Worm (Caenorhabditis elegans) whole organism, L4 larva: ENCODE results near the gene Y57G11C.52.

Experiments
- F10B5.3 ChIP-seq: sonication (generic microtip); optimal IDR thresholded peaks from 2 replicates; lab custom pipeline; 2016; ENCODE audit warnings: mild to moderate bottlenecking, missing genetic modification characterization, missing compliant biosample characterization
- F26F4.8 ChIP-seq: fragments of 200-800 bp; sonication (Bioruptor generic); conservative IDR thresholded peaks from 2 replicates; pipeline ENCODE4 v1.3.6; 2022; ENCODE audit warnings: missing genetic modification characterization, missing compliant biosample characterization
- F44E2.7 ChIP-seq: fragments of 200-800 bp; sonication (Bioruptor generic); IDR thresholded peaks from 2 replicates; pipeline ENCODE4 v2.1.2; 2022; ENCODE audit warnings: missing genetic modification characterization, missing compliant biosample characterization
- Y75B8A.6 ChIP-seq: fragments of 200-800 bp; sonication (Bioruptor generic); IDR thresholded peaks from 2 replicates; pipeline ENCODE4 v1.3.6; 2022; ENCODE audit warnings: missing genetic modification reagents, missing genetic modification characterization, missing compliant biosample characterization
- ZK546.5 ChIP-seq, 2 experiments: sonication (generic microtip); optimal IDR thresholded peaks; 2 replicates each; lab custom pipeline; 2017; ENCODE audit warnings: missing biosample characterization in 2 of 2, missing genetic modification characterization in 2 of 2
- aha-1 ChIP-seq: fragments of 150-350 bp; peaks from one replicate; lab custom pipeline; 2014; ENCODE audit warnings: missing biosample characterization, missing genetic modification characterization
- aly-2 ChIP-seq: sonication (generic microtip); optimal IDR thresholded peaks from 2 replicates; lab custom pipeline; 2018; ENCODE audit warnings: missing biosample characterization, missing genetic modification characterization
- arid-1 ChIP-seq: fragments of 200-800 bp; sonication (Bioruptor generic); conservative IDR thresholded peaks from 2 replicates; pipeline ENCODE4 v1.3.6; 2022; ENCODE audit warnings: missing genetic modification reagents, missing genetic modification characterization, missing compliant biosample characterization
- ceh-20 ChIP-seq: fragments of 200-800 bp; sonication (Bioruptor generic); IDR thresholded peaks from 2 replicates; pipeline ENCODE4 v1.3.6; 2022; ENCODE audit warnings: missing genetic modification reagents, missing genetic modification characterization, missing compliant biosample characterization
- ceh-28 ChIP-seq: fragments of 150-350 bp; optimal IDR thresholded peaks from 2 replicates; lab custom pipeline; 2014; ENCODE audit warnings: missing biosample characterization, missing genetic modification reagents, missing genetic modification characterization
- daf-12 ChIP-seq: fragments of 150-350 bp; optimal IDR thresholded peaks from 2 replicates; lab custom pipeline; 2014; ENCODE audit warnings: missing biosample characterization, missing genetic modification reagents, missing genetic modification characterization
- daf-8 ChIP-seq: fragments of 200-800 bp; sonication (Bioruptor generic); IDR thresholded peaks from 2 replicates; pipeline ENCODE4 v1.3.6; 2022; ENCODE audit warnings: missing genetic modification characterization, missing compliant biosample characterization
- dve-1 ChIP-seq: sonication (generic microtip); optimal IDR thresholded peaks from 2 replicates; lab custom pipeline; 2017; ENCODE audit warnings: antibody characterized with exemption, mild to moderate bottlenecking, missing genetic modification characterization, missing compliant biosample characterization; ENCODE audit not compliant: insufficient read depth
- egl-43 ChIP-seq: fragments of 200-800 bp; sonication (Bioruptor generic); IDR thresholded peaks from 2 replicates; pipeline ENCODE4 v1.3.6; 2022; ENCODE audit warnings: missing genetic modification reagents, missing genetic modification characterization, missing compliant biosample characterization
- fkh-10 ChIP-seq: fragments of 150-350 bp; optimal IDR thresholded peaks from 2 replicates; lab custom pipeline; 2014; ENCODE audit warnings: missing biosample characterization, missing genetic modification reagents, missing genetic modification characterization
- hlh-11 ChIP-seq: fragments of 200-800 bp; sonication (Bioruptor generic); optimal IDR thresholded peaks from 2 replicates; lab custom pipeline; 2018; ENCODE audit warnings: mild to moderate bottlenecking, missing genetic modification characterization, missing compliant biosample characterization
- hlh-30 ChIP-seq: sonication (generic microtip); optimal IDR thresholded peaks from 2 replicates; lab custom pipeline; 2017; ENCODE audit warnings: antibody characterized with exemption, mild to moderate bottlenecking, missing genetic modification characterization, missing compliant biosample characterization; ENCODE audit not compliant: insufficient read depth
- hmg-1.1 ChIP-seq: fragments of 200-800 bp; sonication (Bioruptor generic); IDR thresholded peaks from 2 replicates; pipeline ENCODE4 v1.3.6; 2022; ENCODE audit warnings: missing genetic modification reagents, missing genetic modification characterization, missing compliant biosample characterization
- lim-7 ChIP-seq: fragments of 200-800 bp; sonication (Bioruptor generic); IDR thresholded peaks from 2 replicates; pipeline ENCODE4 v1.3.6; 2022; ENCODE audit warnings: missing genetic modification characterization, missing compliant biosample characterization
- lin-1 ChIP-seq: fragments of 200-800 bp; sonication (Bioruptor generic); IDR thresholded peaks from 2 replicates; pipeline ENCODE4 v1.3.6; 2022; ENCODE audit warnings: missing genetic modification reagents, missing genetic modification characterization, missing compliant biosample characterization
- lin-29 ChIP-seq: fragments of 200-800 bp; sonication (Bioruptor generic); IDR thresholded peaks from 2 replicates; pipeline ENCODE4 v1.3.6; 2022; ENCODE audit warnings: missing genetic modification reagents, missing genetic modification characterization, missing compliant biosample characterization
- mdl-1 ChIP-seq, 2 experiments: fragments of 150-350 bp in 1 of 2; sonication (generic microtip) in 1 of 2; optimal IDR thresholded peaks; 2 replicates each; lab custom pipeline; 2014 to 2017; ENCODE audit warnings: missing biosample characterization in 2 of 2, missing genetic modification characterization in 2 of 2
- mdt-29 ChIP-seq: fragments of 200-800 bp; sonication (Bioruptor generic); IDR thresholded peaks from 2 replicates; pipeline ENCODE4 v1.3.6; 2022; ENCODE audit warnings: missing genetic modification reagents, missing genetic modification characterization, missing compliant biosample characterization
- mep-1 ChIP-seq: fragments of 150-350 bp; sonication (generic microtip); optimal IDR thresholded peaks from 3 replicates; lab custom pipeline; 2014; ENCODE audit warnings: missing biosample characterization, missing genetic modification characterization
- mxl-2 ChIP-seq: fragments of 200-800 bp; sonication (Bioruptor generic); conservative IDR thresholded peaks from 2 replicates; pipeline ENCODE4 v1.3.6; 2022; ENCODE audit warnings: missing genetic modification reagents, missing genetic modification characterization, missing compliant biosample characterization
- mxl-3 ChIP-seq: fragments of 200-800 bp; sonication (Bioruptor generic); optimal IDR thresholded peaks from 2 replicates; lab custom pipeline; 2018; ENCODE audit warnings: mild to moderate bottlenecking, missing genetic modification characterization, missing compliant biosample characterization
- nhr-10 ChIP-seq: fragments of 150-350 bp; optimal IDR thresholded peaks from 2 replicates; lab custom pipeline; 2014; ENCODE audit warnings: missing biosample characterization, missing genetic modification characterization
- nhr-25 ChIP-seq: sonication (generic microtip); optimal IDR thresholded peaks from 2 replicates; lab custom pipeline; 2017; ENCODE audit warnings: missing genetic modification characterization, mild to moderate bottlenecking, missing compliant biosample characterization, antibody characterized with exemption, moderate library complexity, borderline replicate concordance; ENCODE audit not compliant: insufficient read depth
- nhr-28 ChIP-seq: fragments of 150-350 bp; optimal IDR thresholded peaks from 2 replicates; lab custom pipeline; 2014; ENCODE audit warnings: missing biosample characterization, missing genetic modification characterization
- nhr-48 ChIP-seq: sonication (generic microtip); optimal IDR thresholded peaks from 2 replicates; lab custom pipeline; 2016; ENCODE audit warnings: mild to moderate bottlenecking, missing genetic modification characterization, missing compliant biosample characterization
- nhr-77 ChIP-seq: fragments of 150-350 bp; optimal IDR thresholded peaks from 2 replicates; lab custom pipeline; 2014; ENCODE audit warnings: missing biosample characterization, missing genetic modification characterization
- pha-4 ChIP-seq, 2 experiments: fragments of 150-350 bp in 1 of 2; fragments of 200-800 bp in 1 of 2; sonication (Bioruptor generic) in 1 of 2; IDR thresholded peaks in 1 of 2; optimal IDR thresholded peaks in 1 of 2; 2 replicates each; pipeline versions ENCODE4 v1.3.6 to Lab custom; 2014 to 2022; ENCODE audit warnings: missing genetic modification characterization in 2 of 2, missing genetic modification reagents in 2 of 2, missing biosample characterization in 1 of 2, missing compliant biosample characterization in 1 of 2
- pqm-1 ChIP-seq: sonication (generic microtip); optimal IDR thresholded peaks from 2 replicates; lab custom pipeline; 2017; ENCODE audit warnings: missing biosample characterization, missing genetic modification characterization
- sdz-12 ChIP-seq: fragments of 200-800 bp; sonication (Bioruptor generic); optimal IDR thresholded peaks from 2 replicates; lab custom pipeline; 2018; ENCODE audit warnings: mild to moderate bottlenecking, missing genetic modification characterization, missing compliant biosample characterization
- set-16 ChIP-seq: fragments of 200-800 bp; sonication (Bioruptor generic); IDR thresholded peaks from 2 replicates; pipeline ENCODE4 v1.3.6; 2022; ENCODE audit warnings: missing genetic modification reagents, missing genetic modification characterization, missing compliant biosample characterization
- skn-1 ChIP-seq: fragments of 150-350 bp; optimal IDR thresholded peaks from 2 replicates; lab custom pipeline; 2014; ENCODE audit warnings: missing biosample characterization, missing genetic modification characterization
- snpc-1.2 ChIP-seq: fragments of 200-800 bp; sonication (Bioruptor generic); IDR thresholded peaks from 2 replicates; pipeline ENCODE4 v1.3.6; 2022; ENCODE audit warnings: missing genetic modification reagents, missing genetic modification characterization, missing compliant biosample characterization
- unc-62 ChIP-seq, 3 experiments: fragments of 150-350 bp in 1 of 3; sonication (generic microtip); optimal IDR thresholded peaks in 2 of 3; peaks in 1 of 3; 1 replicate in 1 of 3; 2 replicates in 2 of 3; lab custom pipeline; 2014 to 2017; ENCODE audit warnings: missing biosample characterization in 3 of 3, missing genetic modification characterization in 3 of 3, missing genetic modification reagents in 3 of 3, missing genotype in 1 of 3
- ztf-7 ChIP-seq: fragments of 150-350 bp; optimal IDR thresholded peaks from 2 replicates; lab custom pipeline; 2014; ENCODE audit warnings: missing biosample characterization, missing genetic modification characterization

The Y57G11C.52 gene

DNA sequence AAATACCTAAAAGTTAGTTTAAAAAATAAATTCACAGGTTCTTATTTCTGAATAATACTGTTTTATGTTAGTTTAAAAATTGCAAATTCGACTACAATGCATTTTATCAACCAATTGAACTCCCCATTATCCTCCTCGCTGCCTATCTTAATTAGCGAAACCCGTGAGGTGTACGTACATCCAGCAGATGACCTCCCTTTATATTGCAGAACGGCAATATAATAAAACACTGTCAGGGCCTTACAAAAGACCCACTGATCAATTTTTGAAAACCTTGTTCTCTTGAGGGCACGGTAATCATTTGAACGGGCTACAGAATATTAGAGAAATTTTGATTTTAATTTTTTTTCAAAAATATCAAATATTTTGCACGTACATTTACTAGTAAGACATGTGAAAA is 10.7 kb downstream of the Y57G11C.52 start:
- no peak for TF ChIP-seq egl-43 (GFP tag; lab: Robert Waterston, UW)
- no peak for TF ChIP-seq pqm-1 (tag; lab: Kevin White, UChicago)
- no peak for TF ChIP-seq fkh-10 (GFP tag; lab: Kevin White, UChicago)
- no peak for TF ChIP-seq mep-1
- no peak for TF ChIP-seq F44E2.7
- no peak for TF ChIP-seq F26F4.8 (GFP tag; lab: Robert Waterston, UW)
- TF ChIP-seq aha-1 (tag; lab: Kevin White, UChicago) = peak; percentile 44
- TF ChIP-seq arid-1 (GFP tag; lab: Robert Waterston, UW) = no peak
- peak; percentile 92 for TF ChIP-seq snpc-1.2 (GFP tag; lab: Robert Waterston, UW)
- TF ChIP-seq, all 104 proteins: peak for 2

DNA sequence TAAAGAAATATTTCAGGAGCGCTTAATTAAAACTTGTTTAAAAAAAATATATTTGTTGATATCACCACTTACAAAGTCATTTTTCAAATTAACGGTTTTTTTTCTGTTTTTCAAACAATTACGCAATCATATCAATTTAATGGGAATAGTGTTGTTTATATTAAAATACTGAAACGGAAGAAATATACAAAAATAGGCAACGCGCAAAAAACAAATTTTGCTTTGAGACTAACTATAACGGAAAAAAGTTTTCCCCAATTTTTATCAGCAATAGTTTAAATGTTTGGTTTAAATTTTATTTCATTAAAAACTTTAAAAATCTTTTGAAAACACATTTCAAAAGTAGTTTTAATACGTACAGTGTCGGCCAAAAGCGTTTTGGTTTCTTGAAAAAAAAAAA is 14.8 kb downstream of the Y57G11C.52 start:
- TF ChIP-seq nhr-48 (tag; lab: Kevin White, UChicago) = no peak
- no peak for TF ChIP-seq Y75B8A.6 (GFP tag; lab: Robert Waterston, UW)
- peak in 1 of 2 experiments; percentile 63 for TF ChIP-seq unc-62 (GFP tag; optimal IDR thresholded peaks at IDR 0.05 in 1 of 2; lab: Kevin White, UChicago)
- no peak for TF ChIP-seq unc-62 (tag; optimal IDR thresholded peaks at IDR 0.05; lab: Kevin White, UChicago)
- TF ChIP-seq mep-1 = no peak
- TF ChIP-seq aly-2 (tag; lab: Kevin White, UChicago) = no peak
- peak; percentile 58 for TF ChIP-seq aha-1 (tag; lab: Kevin White, UChicago)

DNA sequence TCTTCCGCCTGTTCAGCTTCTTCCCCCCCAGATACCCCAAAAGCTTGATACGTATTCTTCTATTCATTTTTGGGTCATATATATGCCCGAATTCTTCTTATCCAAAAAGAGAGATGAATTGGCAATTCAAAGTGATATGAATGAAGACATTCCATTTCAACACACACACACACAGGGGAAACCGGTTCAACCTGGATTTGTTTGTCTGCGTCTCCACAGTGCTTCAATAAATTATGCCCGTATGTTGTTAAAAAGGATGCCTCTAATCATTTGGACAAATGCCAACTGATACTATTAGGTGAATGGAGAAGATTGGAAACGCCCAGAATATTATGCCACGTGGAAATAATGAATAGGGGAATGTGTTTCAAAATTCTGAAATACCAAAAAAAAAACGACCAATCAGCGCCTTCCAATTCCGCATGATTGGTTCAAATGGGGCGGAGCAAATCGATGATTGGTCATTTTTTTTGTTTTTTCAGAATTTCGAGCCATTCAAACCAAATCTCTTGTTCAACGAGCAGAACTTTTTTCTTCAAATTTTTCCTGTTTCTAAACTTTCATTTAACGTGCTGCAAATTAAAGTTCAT is 16.1 kb downstream of the Y57G11C.52 start:
- no peak for TF ChIP-seq F10B5.3 (tag; lab: Kevin White, UChicago)
- TF ChIP-seq lim-7 (GFP tag; lab: Robert Waterston, UW) = no peak
- TF ChIP-seq nhr-77 (tag; lab: Kevin White, UChicago) = no peak
- peak; percentile 70 for TF ChIP-seq nhr-28 (tag; lab: Kevin White, UChicago)
- TF ChIP-seq fkh-10 (GFP tag; lab: Kevin White, UChicago) = no peak
- no peak for TF ChIP-seq snpc-1.2 (GFP tag; lab: Robert Waterston, UW)
- TF ChIP-seq mdl-1 (tag; optimal IDR thresholded peaks at IDR 0.05; lab: Kevin White, UChicago) = peak in 1 of 2 experiments; percentile 55
- TF ChIP-seq mdt-29 (GFP tag; lab: Robert Waterston, UW) = no peak
- TF ChIP-seq daf-8 = no peak
- TF ChIP-seq hlh-30 (tag; lab: Kevin White, UChicago) = peak; percentile 9
- TF ChIP-seq nhr-10 (tag; lab: Kevin White, UChicago) = no peak
- TF ChIP-seq aha-1 (tag; lab: Kevin White, UChicago) = peak; percentile 95
- TF ChIP-seq mxl-3 (GFP tag; lab: Kevin White, UChicago) = peak; percentile 22
- no peak for TF ChIP-seq ztf-7 (tag; lab: Kevin White, UChicago)
- TF ChIP-seq egl-43 (GFP tag; lab: Robert Waterston, UW) = no peak
- peak in 1 of 2 experiments; percentile 44 for TF ChIP-seq unc-62 (GFP tag; optimal IDR thresholded peaks at IDR 0.05 in 1 of 2; lab: Kevin White, UChicago)
- no peak for TF ChIP-seq unc-62 (tag; optimal IDR thresholded peaks at IDR 0.05; lab: Kevin White, UChicago)
- TF ChIP-seq nhr-48 (tag; lab: Kevin White, UChicago) = peak; percentile 24
- TF ChIP-seq pqm-1 (tag; lab: Kevin White, UChicago) = no peak
- TF ChIP-seq hlh-11 (tag; lab: Kevin White, UChicago) = no peak
- TF ChIP-seq daf-12 (tag; lab: Kevin White, UChicago) = no peak
- TF ChIP-seq lin-1 (GFP tag; lab: Robert Waterston, UW) = no peak

DNA sequence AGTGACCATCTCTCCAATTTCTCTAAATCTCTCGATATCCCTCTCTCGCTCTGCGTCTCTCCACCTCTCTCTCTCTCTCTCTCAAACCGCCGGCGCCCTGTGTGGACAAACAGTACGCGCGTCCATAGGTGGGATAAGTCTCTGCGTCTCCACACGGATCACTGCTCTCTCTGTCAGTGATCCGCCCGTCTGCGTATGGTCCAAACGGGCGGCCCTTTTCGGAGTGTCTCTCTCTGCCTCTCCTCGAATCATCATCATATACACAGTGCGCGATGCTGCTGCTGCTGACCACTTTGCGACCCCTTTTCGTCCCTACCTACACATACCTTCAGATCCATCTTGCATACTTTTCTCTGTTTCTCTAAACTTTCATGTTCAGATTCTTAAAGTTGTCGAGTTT is 18.5 kb downstream of the Y57G11C.52 start:
- TF ChIP-seq nhr-28 (tag; lab: Kevin White, UChicago) (peak; percentile 72), lin-1 (GFP tag; lab: Robert Waterston, UW) (no peak), hmg-1.1 (GFP tag; lab: Robert Waterston, UW) (peak; percentile 59; the same call in 1 of the 2 replicates), ceh-28 (tag; lab: Kevin White, UChicago) (no peak), pha-4 (GFP tag; IDR thresholded peaks at IDR 0.05; lab: Robert Waterston, UW) (peak; percentile 34; the same call in 1 of the 2 replicates), pha-4 (tag; optimal IDR thresholded peaks at IDR 0.05; lab: Kevin White, UChicago) (no peak), mxl-2 (GFP tag; lab: Robert Waterston, UW) (0 out of 2 replicates have a peak, but pooled peaks have one; percentile 41), hlh-11 (tag; lab: Kevin White, UChicago) (peak; percentile 78), skn-1 (tag; lab: Kevin White, UChicago) (no peak), sdz-12 (GFP tag; lab: Kevin White, UChicago) (no peak), pqm-1 (tag; lab: Kevin White, UChicago) (no peak), lin-29 (GFP tag; lab: Robert Waterston, UW) (no peak), daf-8 (no peak), arid-1 (GFP tag; lab: Robert Waterston, UW) (no peak), snpc-1.2 (GFP tag; lab: Robert Waterston, UW) (no peak), ceh-20 (GFP tag; lab: Robert Waterston, UW) (no peak), nhr-25 (tag; lab: Kevin White, UChicago) (peak; percentile 65), hlh-30 (tag; lab: Kevin White, UChicago) (peak; percentile 10), set-16 (GFP tag; lab: Robert Waterston, UW) (peak; percentile 79), mxl-3 (GFP tag; lab: Kevin White, UChicago) (peak; percentile 87), ZK546.5 (tag; optimal IDR thresholded peaks at IDR 0.05; lab: Kevin White, UChicago) (no peak), dve-1 (tag; lab: Kevin White, UChicago) (no peak), unc-62 (GFP tag; optimal IDR thresholded peaks at IDR 0.05 in 1 of 2; lab: Kevin White, UChicago) (peak in 1 of 2 experiments; percentile 2), unc-62 (tag; optimal IDR thresholded peaks at IDR 0.05; lab: Kevin White, UChicago) (no peak), F10B5.3 (tag; lab: Kevin White, UChicago) (no peak)
